Worm (Caenorhabditis elegans) whole organism, late embryonic: ENCODE results near the gene fbxc-55.

Source experiments
- ama-1 ChIP-seq: fragments of 150-350 bp; optimal IDR thresholded peaks from 2 replicates; lab custom pipeline; 2014
- ets-4 ChIP-seq: sonication (generic microtip); optimal IDR thresholded peaks from 2 replicates; lab custom pipeline; 2016; ENCODE audit warnings: missing genetic modification characterization, missing compliant biosample characterization
- fkh-10 ChIP-seq: fragments of 150-350 bp; optimal IDR thresholded peaks from 2 replicates; lab custom pipeline; 2014; ENCODE audit warnings: missing biosample characterization, missing genetic modification reagents, missing genetic modification characterization
- nhr-11 ChIP-seq: fragments of 150-350 bp; optimal IDR thresholded peaks from 2 replicates; lab custom pipeline; 2014; ENCODE audit warnings: missing biosample characterization, missing genetic modification characterization
- pqm-1 ChIP-seq: sonication (generic microtip); optimal IDR thresholded peaks from 2 replicates; lab custom pipeline; 2016; ENCODE audit warnings: missing genetic modification characterization, missing compliant biosample characterization

DNA sequence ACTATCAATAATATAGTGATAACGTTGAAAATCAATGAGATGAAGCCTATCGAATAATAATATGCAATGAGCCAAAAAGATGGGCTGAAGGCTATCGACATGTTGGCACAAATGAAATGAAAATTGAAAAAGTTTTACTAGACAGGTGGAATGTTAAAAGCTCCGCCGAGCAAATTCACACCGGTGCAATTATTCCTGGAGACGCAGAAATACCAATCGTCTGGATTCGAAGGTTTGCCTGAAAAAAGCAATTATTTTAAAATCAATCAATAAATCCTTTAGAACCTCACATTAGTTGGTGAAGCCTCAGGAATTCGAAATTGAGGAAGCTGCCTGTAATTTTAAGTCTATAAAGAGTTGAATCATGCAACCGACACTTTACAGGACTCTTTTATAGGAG lies 15.6 kb downstream of the fbxc-55 start, which contains the start of gene sri-32:
- TF ChIP-seq nhr-11 (tag; lab: Kevin White, UChicago), result no peak
- TF ChIP-seq ama-1 (lab: Kevin White, UChicago), result no peak
- TF ChIP-seq ets-4 (tag; lab: Kevin White, UChicago), result no peak
- no peak for TF ChIP-seq fkh-10
- TF ChIP-seq pqm-1 (tag; lab: Kevin White, UChicago), result no peak
